Fruit fly (Drosophila melanogaster): ENCODE data around the gene CG34258.

dm6 chr3L:19955699-19956098 lies 3.9 kb upstream of the CG34258 start, which contains the start of gene CG42263:
- no peak for TF ChIP-seq CG34367 (tag; optimal IDR thresholded peaks at IDR 0.05)
- TF ChIP-seq CG15710 (tag; optimal IDR thresholded peaks at IDR 0.05): no peak
- TF ChIP-seq EcR (GFP tag; optimal IDR thresholded peaks at IDR 0.05): no peak
- no peak for TF ChIP-seq CG8301 (tag; optimal IDR thresholded peaks at IDR 0.05)

Measured in whole organism, pupa.